Worm (Caenorhabditis elegans): ENCODE data around the gene dap-3.

dap-3 gene

DNA sequence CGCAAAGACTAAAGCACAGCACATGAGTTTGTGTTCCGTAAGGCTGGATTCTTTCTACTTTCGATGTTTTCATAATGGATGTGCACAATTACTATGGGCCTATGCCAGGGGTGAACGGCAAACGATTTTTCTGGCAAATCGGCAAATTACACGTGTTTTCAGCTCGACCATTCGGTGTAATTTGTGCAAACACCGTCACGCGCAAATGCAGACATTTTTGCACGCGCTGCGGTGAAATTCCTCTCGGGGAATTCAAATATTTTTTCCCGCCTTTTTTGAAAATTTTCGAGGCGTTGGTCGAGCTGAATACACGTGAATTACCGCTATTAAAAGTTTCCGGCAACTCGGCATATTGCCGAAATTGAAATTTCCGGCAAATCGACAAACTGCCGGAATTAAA is 23.4 kb upstream of the dap-3 start:
- TF ChIP-seq ekl-4 (GFP tag; IDR thresholded peaks at IDR 0.05), result 0 out of 2 replicates have a peak, but pooled peaks have one; percentile 19
- TF ChIP-seq Y79H2A.3 (GFP tag; conservative IDR thresholded peaks at IDR 0.05), result 0 out of 2 replicates have a peak, but pooled peaks have one; percentile 28
- TF ChIP-seq F37B4.10 (GFP tag; IDR thresholded peaks at IDR 0.05), result 0 out of 2 replicates have a peak, but pooled peaks have one; percentile 64
- 0 out of 2 replicates have a peak, but pooled peaks have one; percentile 25 for TF ChIP-seq ceh-58 (GFP tag; IDR thresholded peaks at IDR 0.05)

DNA sequence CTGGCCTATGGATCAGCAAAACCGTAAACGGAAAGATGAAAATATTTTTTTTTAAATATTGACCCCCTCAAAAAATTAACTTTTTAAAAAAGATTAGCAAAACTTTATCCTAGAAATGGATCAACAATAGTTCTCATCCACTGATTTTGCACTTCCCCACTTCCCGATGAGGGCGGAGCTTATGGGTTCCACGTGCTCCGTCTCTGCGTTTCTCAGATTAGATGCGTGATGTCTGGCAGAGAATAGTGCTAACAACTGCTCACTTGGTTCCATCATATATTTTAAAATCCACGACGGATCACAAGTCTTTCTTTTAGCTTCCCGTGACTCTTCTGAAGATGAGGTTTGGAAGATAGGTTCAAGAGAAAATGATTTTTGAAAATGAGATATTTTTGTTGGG is 22.6 kb upstream of the dap-3 start:
- TF ChIP-seq ceh-40 (GFP tag; IDR thresholded peaks at IDR 0.05) (no peak), lsl-1 (GFP tag; optimal IDR thresholded peaks at IDR 0.05) (no peak), K12H6.12 (tag; optimal IDR thresholded peaks at IDR 0.05) (peak; percentile 22), ztf-6 (GFP tag; IDR thresholded peaks at IDR 0.05) (no peak), F55B11.4 (tag; optimal IDR thresholded peaks at IDR 0.05; ENCODE audit: borderline replicate concordance, insufficient read depth) (no peak), cebp-2 (GFP tag; IDR thresholded peaks at IDR 0.05) (no peak)

DNA sequence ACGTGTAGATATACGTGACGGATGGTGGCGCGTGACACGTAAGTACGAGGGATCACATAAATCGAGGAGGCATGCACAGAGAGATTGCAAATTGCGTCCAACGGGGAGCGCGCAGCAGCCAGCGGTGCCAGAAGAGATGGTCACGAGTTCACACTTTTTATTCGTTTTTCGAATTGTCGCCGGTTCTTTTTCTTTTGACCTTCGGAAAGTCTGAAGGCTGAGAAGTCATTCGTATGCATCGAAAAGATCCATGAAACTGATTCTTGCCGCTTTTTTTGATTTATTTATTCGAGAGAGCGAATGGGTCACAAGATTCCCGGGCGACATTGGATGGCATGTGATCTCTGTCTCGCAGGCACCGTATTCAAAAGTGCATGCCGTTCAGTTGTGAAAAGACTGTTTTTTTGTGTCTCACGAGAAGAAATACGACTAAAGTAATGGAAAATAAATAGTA is 21.9 kb upstream of the dap-3 start:
- TF ChIP-seq snpc-4 (GFP tag; optimal IDR thresholded peaks at IDR 0.05), result no peak
- peak in 1 of 4 experiments; percentile 39 for TF ChIP-seq snpc-4 (tag; optimal IDR thresholded peaks at IDR 0.05)
- TF ChIP-seq lin-35 (GFP tag; optimal IDR thresholded peaks at IDR 0.05), result peak in 1 of 3 experiments; percentile 35
- 0 out of 2 replicates have a peak, but pooled peaks have one; percentile 21 for TF ChIP-seq madf-6 (GFP tag; IDR thresholded peaks at IDR 0.05)
- TF ChIP-seq snpc-1.3 (tag; optimal IDR thresholded peaks at IDR 0.05; ENCODE audit: insufficient read depth), result no peak
- TF ChIP-seq F10E7.11 (tag; optimal IDR thresholded peaks at IDR 0.05), result no peak
- TF ChIP-seq F49E8.2 (tag; optimal IDR thresholded peaks at IDR 0.05; ENCODE audit: insufficient read depth), result no peak
- TF ChIP-seq ZK185.1 (tag; optimal IDR thresholded peaks at IDR 0.05; ENCODE audit: poor library complexity, severe bottlenecking), result no peak
- peak; percentile 53; the same call in 1 of the 2 replicates for TF ChIP-seq dox-1 (GFP tag; IDR thresholded peaks at IDR 0.05)
- TF ChIP-seq egrh-3 (GFP tag; IDR thresholded peaks at IDR 0.05), result no peak
- TF ChIP-seq ceh-58 (GFP tag; IDR thresholded peaks at IDR 0.05), result no peak
- TF ChIP-seq F52B5.7 (tag; optimal IDR thresholded peaks at IDR 0.05), result peak; percentile 2
- TF ChIP-seq snpc-1.1 (tag; optimal IDR thresholded peaks at IDR 0.05; ENCODE audit: insufficient read depth), result no peak
- no peak for TF ChIP-seq bed-2 (GFP tag; IDR thresholded peaks at IDR 0.05)
- TF ChIP-seq lin-26 (GFP tag; IDR thresholded peaks at IDR 0.05), result peak; percentile 28; the same call in 1 of the 2 replicates
- TF ChIP-seq lir-1 (GFP tag; conservative IDR thresholded peaks at IDR 0.05), result peak; percentile 51; the same call in 1 of the 2 replicates
- TF ChIP-seq nfyb-1 (GFP tag; IDR thresholded peaks at IDR 0.05), result 0 out of 2 replicates have a peak, but pooled peaks have one; percentile 50
- 0 out of 2 replicates have a peak, but pooled peaks have one; percentile 4 for TF ChIP-seq bed-1 (GFP tag; IDR thresholded peaks at IDR 0.05)
- no peak for TF ChIP-seq repo-1 (tag; optimal IDR thresholded peaks at IDR 0.05)
- no peak for TF ChIP-seq ceh-40 (GFP tag; IDR thresholded peaks at IDR 0.05)
- no peak for TF ChIP-seq tbx-9 (tag; optimal IDR thresholded peaks at IDR 0.05; ENCODE audit: borderline replicate concordance)
- TF ChIP-seq xnd-1 (tag; optimal IDR thresholded peaks at IDR 0.05), result no peak
- no peak for TF ChIP-seq dpff-1 (tag; optimal IDR thresholded peaks at IDR 0.05)
- TF ChIP-seq madf-3 (GFP tag; IDR thresholded peaks at IDR 0.05), result no peak
- no peak for TF ChIP-seq athp-1 (tag; optimal IDR thresholded peaks at IDR 0.05)
- no peak for TF ChIP-seq efl-1 (GFP tag; optimal IDR thresholded peaks at IDR 0.05)
- no peak for TF ChIP-seq mes-4 (tag; optimal IDR thresholded peaks at IDR 0.05)
- TF ChIP-seq tlf-1 (GFP tag; optimal IDR thresholded peaks at IDR 0.05), result no peak
- TF ChIP-seq Y53G8AR.9 (GFP tag; conservative IDR thresholded peaks at IDR 0.05), result no peak
- TF ChIP-seq Y79H2A.3 (GFP tag; conservative IDR thresholded peaks at IDR 0.05), result no peak
- TF ChIP-seq him-1 (tag; optimal IDR thresholded peaks at IDR 0.05), result no peak
- TF ChIP-seq somi-1 (GFP tag; optimal IDR thresholded peaks at IDR 0.05), result peak; percentile 43
- no peak for TF ChIP-seq K12H6.12 (tag; optimal IDR thresholded peaks at IDR 0.05)
- TF ChIP-seq Y95B8A.8 (GFP tag; IDR thresholded peaks at IDR 0.05), result 0 out of 2 replicates have a peak, but pooled peaks have one; percentile 24
- no peak for TF ChIP-seq aptf-2 (GFP tag; conservative IDR thresholded peaks at IDR 0.05)
- TF ChIP-seq Y53F4B.3 (GFP tag; IDR thresholded peaks at IDR 0.05), result no peak
- peak; percentile 45 for TF ChIP-seq tbp1 (GFP tag; optimal IDR thresholded peaks at IDR 0.05)
- peak; percentile 38 for TF ChIP-seq chd-7 (tag; optimal IDR thresholded peaks at IDR 0.05)
